Worm (Caenorhabditis elegans) whole organism, early embryonic: Measurements from ENCODE around the gene clec-35.

Source experiments
- B0310.2 ChIP-seq: sonication (generic microtip); optimal IDR thresholded peaks from 2 replicates; lab custom pipeline; 2016; ENCODE audit warnings: mild to moderate bottlenecking, missing genetic modification characterization, missing compliant biosample characterization
- F13C5.2 ChIP-seq: sonication (generic microtip); optimal IDR thresholded peaks from 2 replicates; lab custom pipeline; 2017; ENCODE audit warnings: mild to moderate bottlenecking, missing genetic modification characterization, inconsistent platforms, missing compliant biosample characterization
- aly-1 ChIP-seq: sonication (generic microtip); optimal IDR thresholded peaks from 2 replicates; lab custom pipeline; 2016; ENCODE audit warnings: missing genetic modification characterization, missing compliant biosample characterization
- ama-1 ChIP-seq: fragments of 150-350 bp; optimal IDR thresholded peaks from 2 replicates; lab custom pipeline; 2014
- ceh-13 ChIP-seq: fragments of 200-800 bp; sonication (Bioruptor generic); optimal IDR thresholded peaks from 2 replicates; lab custom pipeline; 2018; ENCODE audit warnings: mild to moderate bottlenecking, missing genetic modification characterization, missing compliant biosample characterization
- ceh-36 ChIP-seq: sonication (generic microtip); optimal IDR thresholded peaks from 2 replicates; lab custom pipeline; 2016; ENCODE audit warnings: missing genetic modification characterization, inconsistent platforms, missing compliant biosample characterization
- ets-7 ChIP-seq: sonication (generic microtip); optimal IDR thresholded peaks from 2 replicates; lab custom pipeline; 2016; ENCODE audit warnings: missing genotype, missing genetic modification characterization, missing compliant biosample characterization
- flt-1 ChIP-seq: fragments of 200-800 bp; sonication (Bioruptor generic); IDR thresholded peaks from 2 replicates; pipeline ENCODE4 v1.3.6; 2022; ENCODE audit warnings: missing genetic modification characterization, missing compliant biosample characterization
- hmbx-1 ChIP-seq: sonication (generic microtip); optimal IDR thresholded peaks from 2 replicates; lab custom pipeline; 2016; ENCODE audit warnings: mild to moderate bottlenecking, missing genetic modification characterization, missing compliant biosample characterization
- hmg-4 ChIP-seq: fragments of 200-800 bp; sonication (Bioruptor generic); optimal IDR thresholded peaks from 2 replicates; lab custom pipeline; 2018; ENCODE audit warnings: mild to moderate bottlenecking, missing genetic modification characterization, missing compliant biosample characterization
- hnd-1 ChIP-seq: sonication (generic microtip); optimal IDR thresholded peaks from 2 replicates; lab custom pipeline; 2016; ENCODE audit warnings: missing genetic modification characterization, missing compliant biosample characterization
- pes-1 ChIP-seq: fragments of 200-800 bp; sonication (Bioruptor generic); IDR thresholded peaks from 2 replicates; pipeline ENCODE4 v1.3.6; 2022; ENCODE audit warnings: missing genetic modification reagents, missing genetic modification characterization, missing compliant biosample characterization
- scrt-1 ChIP-seq: fragments of 200-800 bp; sonication (Bioruptor generic); IDR thresholded peaks from 2 replicates; pipeline ENCODE4 v1.3.6; 2022; ENCODE audit warnings: missing genetic modification characterization, missing compliant biosample characterization
- sea-1 ChIP-seq: fragments of 200-800 bp; sonication (Bioruptor generic); conservative IDR thresholded peaks from 2 replicates; pipeline ENCODE4 v1.3.6; 2022; ENCODE audit warnings: missing genetic modification characterization, missing compliant biosample characterization
- tbx-11 ChIP-seq: fragments of 200-800 bp; sonication (Bioruptor generic); IDR thresholded peaks from 2 replicates; pipeline ENCODE4 v1.3.6; 2022; ENCODE audit warnings: missing genetic modification characterization, missing compliant biosample characterization
- tbx-37 ChIP-seq: fragments of 200-800 bp; sonication (Bioruptor generic); conservative IDR thresholded peaks from 2 replicates; pipeline ENCODE4 v1.3.6; 2022; ENCODE audit warnings: missing genetic modification reagents, missing genetic modification characterization, missing compliant biosample characterization
- tra-4 ChIP-seq: sonication (generic microtip); optimal IDR thresholded peaks from 2 replicates; lab custom pipeline; 2017; ENCODE audit warnings: missing genetic modification characterization, missing compliant biosample characterization

Gene clec-35

ce11 chrV:16829396-16829795 is 24.5 kb downstream of the clec-35 start, which contains the start of gene srh-214:
TSS of gene srh-214 (minus strand) at chrV:16829755.
- TF ChIP-seq scrt-1 (GFP tag; lab: Robert Waterston, UW) (no peak), ets-7 (tag; lab: Kevin White, UChicago) (no peak), tbx-37 (GFP tag; lab: Robert Waterston, UW) (no peak), aly-1 (tag; lab: Kevin White, UChicago) (no peak), pes-1 (no peak), tbx-11 (no peak), ama-1 (no peak), flt-1 (GFP tag; lab: Robert Waterston, UW) (no peak)

- TF ChIP-seq hmg-4 (no peak), aly-1 (tag; lab: Kevin White, UChicago) (no peak), scrt-1 (GFP tag; lab: Robert Waterston, UW) (no peak), ceh-36 (no peak), flt-1 (GFP tag; lab: Robert Waterston, UW) (no peak), tbx-11 (no peak), B0310.2 (tag; lab: Kevin White, UChicago) (no peak), pes-1 (no peak), ets-7 (tag; lab: Kevin White, UChicago) (no peak), tbx-37 (GFP tag; lab: Robert Waterston, UW) (no peak)
Measured at ce11 chrV:16827485-16827884, 26.4 kb downstream of the clec-35 start, which contains the start of gene srh-216. TSS of gene srh-216 (minus strand) at chrV:16827585.

ce11 chrV:16821270-16821737 is 32.6 kb downstream of the clec-35 start, which contains the start of gene T20B3.14:
TSS of gene T20B3.14 (minus strand) at chrV:16821320.
- no peak for TF ChIP-seq flt-1 (GFP tag; lab: Robert Waterston, UW)
- no peak for TF ChIP-seq B0310.2 (tag; lab: Kevin White, UChicago)
- TF ChIP-seq ceh-13 (GFP tag; lab: Kevin White, UChicago) = no peak
- no peak for TF ChIP-seq tbx-11
- TF ChIP-seq hnd-1 (tag; lab: Kevin White, UChicago) = no peak
- TF ChIP-seq scrt-1 (GFP tag; lab: Robert Waterston, UW) = no peak
- no peak for TF ChIP-seq tbx-37 (GFP tag; lab: Robert Waterston, UW)
- no peak for TF ChIP-seq hmbx-1 (tag; lab: Kevin White, UChicago)
- TF ChIP-seq ets-7 (tag; lab: Kevin White, UChicago) = no peak
- no peak for TF ChIP-seq tra-4 (tag; lab: Kevin White, UChicago)
- no peak for TF ChIP-seq aly-1 (tag; lab: Kevin White, UChicago)
- no peak for TF ChIP-seq sea-1 (GFP tag; lab: Robert Waterston, UW)
- TF ChIP-seq ceh-36 = no peak
- no peak for TF ChIP-seq ama-1
- TF ChIP-seq pes-1 = no peak
- no peak for TF ChIP-seq hmg-4
- no peak for TF ChIP-seq F13C5.2 (tag; lab: Kevin White, UChicago)

ce11 chrV:16816707-16817106 is 37.1 kb downstream of the clec-35 start:
- TF ChIP-seq hmbx-1 (tag; lab: Kevin White, UChicago) = no peak
- no peak for TF ChIP-seq hmg-4
- TF ChIP-seq ceh-36 = no peak
- TF ChIP-seq ceh-13 (GFP tag; lab: Kevin White, UChicago) = no peak
- no peak for TF ChIP-seq B0310.2 (tag; lab: Kevin White, UChicago)
- TF ChIP-seq tbx-37 (GFP tag; lab: Robert Waterston, UW) = no peak
- no peak for TF ChIP-seq hnd-1 (tag; lab: Kevin White, UChicago)
- TF ChIP-seq ama-1 = no peak
- TF ChIP-seq F13C5.2 (tag; lab: Kevin White, UChicago) = no peak
- no peak for TF ChIP-seq tra-4 (tag; lab: Kevin White, UChicago)
- no peak for TF ChIP-seq flt-1 (GFP tag; lab: Robert Waterston, UW)
- no peak for TF ChIP-seq sea-1 (GFP tag; lab: Robert Waterston, UW)
- TF ChIP-seq ets-7 (tag; lab: Kevin White, UChicago) = no peak
- no peak for TF ChIP-seq aly-1 (tag; lab: Kevin White, UChicago)
- TF ChIP-seq pes-1 = no peak
- TF ChIP-seq tbx-11 = no peak
- TF ChIP-seq scrt-1 (GFP tag; lab: Robert Waterston, UW) = no peak

ce11 chrV:16815261-16815660 is 38.6 kb downstream of the clec-35 start, which contains the start of gene T20B3.1:
TSS of gene T20B3.1 (plus strand) at chrV:16815561.
- TF ChIP-seq pes-1 (no peak), hnd-1 (tag; lab: Kevin White, UChicago) (no peak), tra-4 (tag; lab: Kevin White, UChicago) (no peak), hmg-4 (no peak), aly-1 (tag; lab: Kevin White, UChicago) (no peak), tbx-11 (no peak), B0310.2 (tag; lab: Kevin White, UChicago) (no peak), sea-1 (GFP tag; lab: Robert Waterston, UW) (no peak), hmbx-1 (tag; lab: Kevin White, UChicago) (no peak), ama-1 (no peak), F13C5.2 (tag; lab: Kevin White, UChicago) (no peak), ceh-13 (GFP tag; lab: Kevin White, UChicago) (no peak), ets-7 (tag; lab: Kevin White, UChicago) (no peak), scrt-1 (GFP tag; lab: Robert Waterston, UW) (no peak), tbx-37 (GFP tag; lab: Robert Waterston, UW) (no peak), ceh-36 (no peak), flt-1 (GFP tag; lab: Robert Waterston, UW) (no peak)

ce11 chrV:16814541-16815207 is 39.2 kb downstream of the clec-35 start:
- no peak for TF ChIP-seq scrt-1 (GFP tag; lab: Robert Waterston, UW)
- no peak for TF ChIP-seq flt-1 (GFP tag; lab: Robert Waterston, UW)
- no peak for TF ChIP-seq B0310.2 (tag; lab: Kevin White, UChicago)
- no peak for TF ChIP-seq tra-4 (tag; lab: Kevin White, UChicago)
- no peak for TF ChIP-seq hmbx-1 (tag; lab: Kevin White, UChicago)
- TF ChIP-seq ets-7 (tag; lab: Kevin White, UChicago) = no peak
- no peak for TF ChIP-seq ceh-36
- no peak for TF ChIP-seq tbx-11
- no peak for TF ChIP-seq ceh-13 (GFP tag; lab: Kevin White, UChicago)
- TF ChIP-seq aly-1 (tag; lab: Kevin White, UChicago) = no peak
- TF ChIP-seq hmg-4 = no peak
- no peak for TF ChIP-seq tbx-37 (GFP tag; lab: Robert Waterston, UW)
- TF ChIP-seq sea-1 (GFP tag; lab: Robert Waterston, UW) = no peak
- no peak for TF ChIP-seq F13C5.2 (tag; lab: Kevin White, UChicago)
- no peak for TF ChIP-seq pes-1
- no peak for TF ChIP-seq hnd-1 (tag; lab: Kevin White, UChicago)
